Worm (Caenorhabditis elegans) whole organism, L4/young adult: Measurements from ENCODE around the gene dib-1.

ENCODE experiments used
- W03F9.2 ChIP-seq: fragments of 150-350 bp; optimal IDR thresholded peaks from 2 replicates; lab custom pipeline; 2014; ENCODE audit warnings: missing biosample characterization, missing genetic modification characterization
- dao-5 ChIP-seq: sonication (generic microtip); optimal IDR thresholded peaks from 2 replicates; lab custom pipeline; 2016; ENCODE audit warnings: missing genotype, missing genetic modification characterization, moderate library complexity, missing compliant biosample characterization
- him-1 ChIP-seq: sonication (generic microtip); optimal IDR thresholded peaks from 2 replicates; lab custom pipeline; 2016; ENCODE audit warnings: missing genotype, missing genetic modification reagents, missing genetic modification characterization, missing compliant biosample characterization

DNA sequence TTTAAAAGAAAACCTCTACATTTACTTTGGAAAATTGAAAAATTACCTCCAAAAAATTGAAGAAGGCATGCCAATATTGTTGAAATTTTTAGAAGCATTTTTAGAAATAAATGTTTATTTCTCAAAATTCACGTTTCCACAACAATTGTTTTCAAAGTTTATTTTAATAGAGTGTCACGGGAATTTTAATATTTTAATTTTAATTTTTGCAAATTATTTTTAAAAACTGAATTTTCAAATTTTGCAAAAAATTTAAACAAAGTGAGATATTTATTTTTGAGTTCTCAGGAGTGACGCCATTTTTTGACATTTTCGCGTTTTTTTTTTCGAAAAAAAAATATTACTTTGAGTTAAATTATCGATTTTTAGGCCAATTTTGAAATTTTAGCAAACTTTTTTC is 37.5 kb upstream of the dib-1 start, which contains the start of gene Y54G2A.49:
- TF ChIP-seq dao-5 (tag; lab: Kevin White, UChicago) (no peak), him-1 (tag; lab: Kevin White, UChicago) (no peak), W03F9.2 (tag; lab: Kevin White, UChicago) (no peak)
